Fruit fly (Drosophila melanogaster): ENCODE data around the gene Nfs1.
A peak's percentile ranks its signal among the peaks of the same experiment; 100 is the strongest.

dm6 chr2L:12007331-12007791, 7.9 kb downstream of the Nfs1 start:
- TF ChIP-seq CG4496 (GFP tag; IDR thresholded peaks at IDR 0.05) (no peak), fd96Ca (GFP tag; IDR thresholded peaks at IDR 0.05) (no peak), CG9948 (tag; optimal IDR thresholded peaks at IDR 0.05) (peak; percentile 17), EcR (GFP tag; optimal IDR thresholded peaks at IDR 0.05) (peak; percentile 98), Snoo (tag; optimal IDR thresholded peaks at IDR 0.05) (peak; percentile 84), CG8159 (tag; optimal IDR thresholded peaks at IDR 0.05) (peak; percentile 36), Pif1A (GFP tag; optimal IDR thresholded peaks at IDR 0.05) (peak; percentile 68), Pif1B (GFP tag; optimal IDR thresholded peaks at IDR 0.05) (peak; percentile 67), gl (tag; optimal IDR thresholded peaks at IDR 0.05) (peak; percentile 74), CG10348 (GFP tag; IDR thresholded peaks at IDR 0.05) (no peak), rn (GFP tag; IDR thresholded peaks at IDR 0.05) (no peak), CG15710 (tag; optimal IDR thresholded peaks at IDR 0.05) (peak; percentile 53), CG12605 (GFP tag; IDR thresholded peaks at IDR 0.05) (no peak), CG17806 (tag; optimal IDR thresholded peaks at IDR 0.05) (peak; percentile 27)

All from whole organism, pupa.